Worm (Caenorhabditis elegans) whole organism, L4 larva: ENCODE results near the gene dmd-10.

Experiments
- F10B5.3 ChIP-seq: sonication (generic microtip); optimal IDR thresholded peaks from 2 replicates; lab custom pipeline; 2016; ENCODE audit warnings: mild to moderate bottlenecking, missing genetic modification characterization, missing compliant biosample characterization
- F44E2.7 ChIP-seq: fragments of 200-800 bp; sonication (Bioruptor generic); IDR thresholded peaks from 2 replicates; pipeline ENCODE4 v2.1.2; 2022; ENCODE audit warnings: missing genetic modification characterization, missing compliant biosample characterization
- T26A8.4 ChIP-seq: fragments of 200-800 bp; sonication (Bioruptor generic); IDR thresholded peaks from 2 replicates; pipeline ENCODE4 v1.3.6; 2022; ENCODE audit warnings: missing genetic modification characterization, missing compliant biosample characterization
- Y105C5A.15 ChIP-seq: fragments of 200-800 bp; sonication (Bioruptor generic); IDR thresholded peaks from 2 replicates; pipeline ENCODE4 v1.3.6; 2022; ENCODE audit warnings: missing genetic modification characterization, missing compliant biosample characterization
- Y48G9A.11 ChIP-seq: fragments of 200-800 bp; sonication (Bioruptor generic); IDR thresholded peaks from 2 replicates; pipeline ENCODE4 v1.3.6; 2022; ENCODE audit warnings: missing genetic modification reagents, missing genetic modification characterization, missing compliant biosample characterization
- ZK337.2 ChIP-seq: fragments of 200-800 bp; sonication (Bioruptor generic); IDR thresholded peaks from 2 replicates; pipeline ENCODE4 v1.3.6; 2022; ENCODE audit warnings: missing genetic modification reagents, missing genetic modification characterization, missing compliant biosample characterization
- ZK546.5 ChIP-seq, 2 experiments: sonication (generic microtip); optimal IDR thresholded peaks; 2 replicates each; lab custom pipeline; 2017; ENCODE audit warnings: missing biosample characterization in 2 of 2, missing genetic modification characterization in 2 of 2
- aha-1 ChIP-seq: fragments of 150-350 bp; peaks from one replicate; lab custom pipeline; 2014; ENCODE audit warnings: missing biosample characterization, missing genetic modification characterization
- cey-2 ChIP-seq: sonication (generic microtip); optimal IDR thresholded peaks from 3 replicates; lab custom pipeline; 2017; ENCODE audit warnings: missing genetic modification characterization, mild to moderate bottlenecking, missing compliant biosample characterization, antibody characterized with exemption, borderline replicate concordance; ENCODE audit not compliant: insufficient read depth
- daf-12 ChIP-seq: fragments of 150-350 bp; optimal IDR thresholded peaks from 2 replicates; lab custom pipeline; 2014; ENCODE audit warnings: missing biosample characterization, missing genetic modification reagents, missing genetic modification characterization
- daf-8 ChIP-seq: fragments of 200-800 bp; sonication (Bioruptor generic); IDR thresholded peaks from 2 replicates; pipeline ENCODE4 v1.3.6; 2022; ENCODE audit warnings: missing genetic modification characterization, missing compliant biosample characterization
- dmd-6 ChIP-seq: fragments of 200-800 bp; sonication (Bioruptor generic); IDR thresholded peaks from 2 replicates; pipeline ENCODE4 v1.3.6; 2022; ENCODE audit warnings: missing genetic modification reagents, missing genetic modification characterization, missing compliant biosample characterization
- dmd-9 ChIP-seq: fragments of 200-800 bp; sonication (Bioruptor generic); IDR thresholded peaks from 2 replicates; pipeline ENCODE4 v1.3.6; 2022; ENCODE audit warnings: missing genetic modification reagents, missing genetic modification characterization, missing compliant biosample characterization
- duxl-1 ChIP-seq: sonication (generic microtip); optimal IDR thresholded peaks from 2 replicates; lab custom pipeline; 2016; ENCODE audit warnings: mild to moderate bottlenecking, missing genetic modification characterization, moderate library complexity, missing compliant biosample characterization; ENCODE audit not compliant: poor library complexity
- dve-1 ChIP-seq: sonication (generic microtip); optimal IDR thresholded peaks from 2 replicates; lab custom pipeline; 2017; ENCODE audit warnings: antibody characterized with exemption, mild to moderate bottlenecking, missing genetic modification characterization, missing compliant biosample characterization; ENCODE audit not compliant: insufficient read depth
- fkh-10 ChIP-seq: fragments of 150-350 bp; optimal IDR thresholded peaks from 2 replicates; lab custom pipeline; 2014; ENCODE audit warnings: missing biosample characterization, missing genetic modification reagents, missing genetic modification characterization
- fos-1 ChIP-seq: fragments of 150-350 bp; optimal IDR thresholded peaks from 2 replicates; lab custom pipeline; 2014; ENCODE audit warnings: missing biosample characterization, missing genetic modification characterization
- gei-8 ChIP-seq: fragments of 200-800 bp; sonication (Bioruptor generic); optimal IDR thresholded peaks from 2 replicates; lab custom pipeline; 2018; ENCODE audit warnings: mild to moderate bottlenecking, missing genetic modification characterization, missing compliant biosample characterization
- hmg-1.1 ChIP-seq: fragments of 200-800 bp; sonication (Bioruptor generic); IDR thresholded peaks from 2 replicates; pipeline ENCODE4 v1.3.6; 2022; ENCODE audit warnings: missing genetic modification reagents, missing genetic modification characterization, missing compliant biosample characterization
- lin-1 ChIP-seq: fragments of 200-800 bp; sonication (Bioruptor generic); IDR thresholded peaks from 2 replicates; pipeline ENCODE4 v1.3.6; 2022; ENCODE audit warnings: missing genetic modification reagents, missing genetic modification characterization, missing compliant biosample characterization
- lin-15B ChIP-seq: fragments of 150-350 bp; sonication (generic microtip); optimal IDR thresholded peaks from 3 replicates; lab custom pipeline; 2014; ENCODE audit warnings: missing biosample characterization, missing genetic modification characterization
- lin-29 ChIP-seq: fragments of 200-800 bp; sonication (Bioruptor generic); IDR thresholded peaks from 2 replicates; pipeline ENCODE4 v1.3.6; 2022; ENCODE audit warnings: missing genetic modification reagents, missing genetic modification characterization, missing compliant biosample characterization
- lin-38 ChIP-seq: fragments of 200-800 bp; sonication (Bioruptor generic); IDR thresholded peaks from 2 replicates; pipeline ENCODE4 v1.3.6; 2022; ENCODE audit warnings: missing genetic modification reagents, missing genetic modification characterization, missing compliant biosample characterization
- lsy-2 ChIP-seq, 2 experiments: fragments of 150-350 bp in 1 of 2; sonication (generic microtip) in 1 of 2; optimal IDR thresholded peaks; 2 replicates each; lab custom pipeline; 2014 to 2017; ENCODE audit warnings: missing biosample characterization in 2 of 2, missing genetic modification characterization in 2 of 2
- madf-9 ChIP-seq: fragments of 200-800 bp; sonication (Bioruptor generic); conservative IDR thresholded peaks from 2 replicates; pipeline ENCODE4 v1.3.6; 2022; ENCODE audit warnings: missing genetic modification reagents, missing genetic modification characterization, missing compliant biosample characterization
- mdl-1 ChIP-seq, 2 experiments: fragments of 150-350 bp in 1 of 2; sonication (generic microtip) in 1 of 2; optimal IDR thresholded peaks; 2 replicates each; lab custom pipeline; 2014 to 2017; ENCODE audit warnings: missing biosample characterization in 2 of 2, missing genetic modification characterization in 2 of 2
- mxl-2 ChIP-seq: fragments of 200-800 bp; sonication (Bioruptor generic); conservative IDR thresholded peaks from 2 replicates; pipeline ENCODE4 v1.3.6; 2022; ENCODE audit warnings: missing genetic modification reagents, missing genetic modification characterization, missing compliant biosample characterization
- nhr-11 ChIP-seq: fragments of 150-350 bp; optimal IDR thresholded peaks from 2 replicates; lab custom pipeline; 2014; ENCODE audit warnings: missing biosample characterization, missing genetic modification characterization
- nhr-25 ChIP-seq: sonication (generic microtip); optimal IDR thresholded peaks from 2 replicates; lab custom pipeline; 2017; ENCODE audit warnings: missing genetic modification characterization, mild to moderate bottlenecking, missing compliant biosample characterization, antibody characterized with exemption, moderate library complexity, borderline replicate concordance; ENCODE audit not compliant: insufficient read depth
- nhr-28 ChIP-seq: fragments of 150-350 bp; optimal IDR thresholded peaks from 2 replicates; lab custom pipeline; 2014; ENCODE audit warnings: missing biosample characterization, missing genetic modification characterization
- nhr-41 ChIP-seq: fragments of 200-800 bp; sonication (Bioruptor generic); IDR thresholded peaks from 2 replicates; pipeline ENCODE4 v1.3.6; 2022; ENCODE audit warnings: missing genetic modification reagents, missing genetic modification characterization, missing compliant biosample characterization
- nhr-48 ChIP-seq: sonication (generic microtip); optimal IDR thresholded peaks from 2 replicates; lab custom pipeline; 2016; ENCODE audit warnings: mild to moderate bottlenecking, missing genetic modification characterization, missing compliant biosample characterization
- nhr-77 ChIP-seq: fragments of 150-350 bp; optimal IDR thresholded peaks from 2 replicates; lab custom pipeline; 2014; ENCODE audit warnings: missing biosample characterization, missing genetic modification characterization
- pha-4 ChIP-seq, 2 experiments: fragments of 150-350 bp in 1 of 2; fragments of 200-800 bp in 1 of 2; sonication (Bioruptor generic) in 1 of 2; IDR thresholded peaks in 1 of 2; optimal IDR thresholded peaks in 1 of 2; 2 replicates each; pipeline versions ENCODE4 v1.3.6 to Lab custom; 2014 to 2022; ENCODE audit warnings: missing genetic modification characterization in 2 of 2, missing genetic modification reagents in 2 of 2, missing biosample characterization in 1 of 2, missing compliant biosample characterization in 1 of 2
- php-3 ChIP-seq: fragments of 200-800 bp; sonication (Bioruptor generic); IDR thresholded peaks from 2 replicates; pipeline ENCODE4 v1.3.6; 2022; ENCODE audit warnings: missing genetic modification reagents, missing genetic modification characterization, missing compliant biosample characterization
- pqm-1 ChIP-seq: sonication (generic microtip); optimal IDR thresholded peaks from 2 replicates; lab custom pipeline; 2017; ENCODE audit warnings: missing biosample characterization, missing genetic modification characterization
- set-16 ChIP-seq: fragments of 200-800 bp; sonication (Bioruptor generic); IDR thresholded peaks from 2 replicates; pipeline ENCODE4 v1.3.6; 2022; ENCODE audit warnings: missing genetic modification reagents, missing genetic modification characterization, missing compliant biosample characterization
- skn-1 ChIP-seq: fragments of 150-350 bp; optimal IDR thresholded peaks from 2 replicates; lab custom pipeline; 2014; ENCODE audit warnings: missing biosample characterization, missing genetic modification characterization
- snpc-1.2 ChIP-seq: fragments of 200-800 bp; sonication (Bioruptor generic); IDR thresholded peaks from 2 replicates; pipeline ENCODE4 v1.3.6; 2022; ENCODE audit warnings: missing genetic modification reagents, missing genetic modification characterization, missing compliant biosample characterization
- snpc-4 ChIP-seq: fragments of 150-350 bp; optimal IDR thresholded peaks from 2 replicates; lab custom pipeline; 2014; ENCODE audit warnings: missing biosample characterization, missing genetic modification characterization
- spr-3 ChIP-seq: fragments of 200-800 bp; sonication (Bioruptor generic); optimal IDR thresholded peaks from 2 replicates; lab custom pipeline; 2018; ENCODE audit warnings: mild to moderate bottlenecking, missing genetic modification characterization, missing compliant biosample characterization
- tra-1 ChIP-seq: fragments of 200-800 bp; sonication (Bioruptor generic); IDR thresholded peaks from 2 replicates; pipeline ENCODE4 v1.3.6; 2022; ENCODE audit warnings: missing genetic modification reagents, missing genetic modification characterization, missing compliant biosample characterization
- unc-62 ChIP-seq, 3 experiments: fragments of 150-350 bp in 1 of 3; sonication (generic microtip); optimal IDR thresholded peaks in 2 of 3; peaks in 1 of 3; 1 replicate in 1 of 3; 2 replicates in 2 of 3; lab custom pipeline; 2014 to 2017; ENCODE audit warnings: missing biosample characterization in 3 of 3, missing genetic modification characterization in 3 of 3, missing genetic modification reagents in 3 of 3, missing genotype in 1 of 3
- zfp-3 ChIP-seq: fragments of 200-800 bp; sonication (Bioruptor generic); conservative IDR thresholded peaks from 2 replicates; pipeline ENCODE4 v1.3.6; 2022; ENCODE audit warnings: missing genetic modification reagents, missing genetic modification characterization, missing compliant biosample characterization

dmd-10 gene

ce11 chrV:13207426-13207825 lies 29.0 kb downstream of the dmd-10 start, which contains the start of gene F57B1.5:
Gene F57B1.5 (plus strand): TSS chrV:13207726.
- no peak for TF ChIP-seq tra-1 (GFP tag; lab: Robert Waterston, UW)
- TF ChIP-seq nhr-28 (tag; lab: Kevin White, UChicago): no peak
- TF ChIP-seq Y105C5A.15: no peak
- no peak for TF ChIP-seq pha-4 (GFP tag; IDR thresholded peaks at IDR 0.05; lab: Robert Waterston, UW)
- TF ChIP-seq pha-4 (tag; optimal IDR thresholded peaks at IDR 0.05; lab: Kevin White, UChicago): no peak
- no peak for TF ChIP-seq set-16 (GFP tag; lab: Robert Waterston, UW)
- TF ChIP-seq mxl-2 (GFP tag; lab: Robert Waterston, UW): no peak
- TF ChIP-seq fos-1 (tag; lab: Kevin White, UChicago): no peak
- TF ChIP-seq php-3 (GFP tag; lab: Robert Waterston, UW): no peak
- no peak for TF ChIP-seq dve-1 (tag; lab: Kevin White, UChicago)
- no peak for TF ChIP-seq lin-15B (tag; lab: Kevin White, UChicago)
- TF ChIP-seq, all 104 proteins: peak for 0

- TF ChIP-seq fkh-10 (peak; percentile 57), lin-1 (GFP tag; lab: Robert Waterston, UW) (no peak)
Observed at ce11 chrV:13206514-13206913, 29.9 kb downstream of the dmd-10 start.

ce11 chrV:13202127-13202610 lies 34.2 kb downstream of the dmd-10 start, which contains the start of the genes col-159 and col-160:
Gene col-159 (minus strand): TSS chrV:13202177.
Gene col-160 (minus strand): TSS chrV:13202189.
- TF ChIP-seq nhr-77 (tag; lab: Kevin White, UChicago) (peak; percentile 40), hmg-1.1 (no peak), cey-2 (tag; lab: Kevin White, UChicago) (peak; percentile 79), T26A8.4 (no peak), lsy-2 (tag; optimal IDR thresholded peaks at IDR 0.05; lab: Kevin White, UChicago) (no peak), F44E2.7 (GFP tag; lab: Robert Waterston, UW) (no peak), snpc-1.2 (no peak), daf-8 (no peak), fos-1 (tag; lab: Kevin White, UChicago) (no peak), dmd-9 (no peak), dve-1 (tag; lab: Kevin White, UChicago) (peak; percentile 23), ZK337.2 (GFP tag; lab: Robert Waterston, UW) (no peak), nhr-25 (peak; percentile 59), nhr-28 (tag; lab: Kevin White, UChicago) (peak; percentile 56), nhr-41 (GFP tag; lab: Robert Waterston, UW) (no peak), madf-9 (no peak), tra-1 (GFP tag; lab: Robert Waterston, UW) (peak; percentile 75), daf-12 (tag; lab: Kevin White, UChicago) (no peak), lin-38 (GFP tag; lab: Robert Waterston, UW) (no peak), lin-1 (GFP tag; lab: Robert Waterston, UW) (0 out of 2 replicates have a peak, but pooled peaks have one; percentile 27), pqm-1 (tag; lab: Kevin White, UChicago) (no peak), F10B5.3 (tag; lab: Kevin White, UChicago) (no peak), unc-62 (GFP tag; optimal IDR thresholded peaks at IDR 0.05 in 1 of 2; lab: Kevin White, UChicago) (no peak), unc-62 (tag; optimal IDR thresholded peaks at IDR 0.05; lab: Kevin White, UChicago) (no peak), skn-1 (tag; lab: Kevin White, UChicago) (no peak), spr-3 (GFP tag; lab: Kevin White, UChicago) (no peak), zfp-3 (GFP tag; lab: Robert Waterston, UW) (no peak), dmd-6 (GFP tag; lab: Robert Waterston, UW) (peak; percentile 55), nhr-11 (tag; lab: Kevin White, UChicago) (no peak), mdl-1 (tag; optimal IDR thresholded peaks at IDR 0.05; lab: Kevin White, UChicago) (peak in 1 of 2 experiments; percentile 26), duxl-1 (no peak), ZK546.5 (tag; optimal IDR thresholded peaks at IDR 0.05; lab: Kevin White, UChicago) (no peak), lin-29 (GFP tag; lab: Robert Waterston, UW) (no peak), gei-8 (GFP tag; lab: Kevin White, UChicago) (peak; percentile 28), Y48G9A.11 (no peak), fkh-10 (no peak), aha-1 (tag; lab: Kevin White, UChicago) (peak; percentile 80), snpc-4 (tag; lab: Kevin White, UChicago) (no peak), nhr-48 (tag; lab: Kevin White, UChicago) (peak; percentile 12)
